Worm (Caenorhabditis elegans): ENCODE measurements around the gene dhp-2.
A peak's percentile ranks its signal among the peaks of the same experiment; 100 is the strongest.

The dhp-2 gene

ce11 chrIV:9944279-9944678 is 33.6 kb upstream of the dhp-2 start:
- TF ChIP-seq bed-3 (GFP tag; optimal IDR thresholded peaks at IDR 0.05) (no peak), cnd-1 (tag; optimal IDR thresholded peaks at IDR 0.05) (no peak), nhr-28 (tag; optimal IDR thresholded peaks at IDR 0.05) (no peak), elt-1 (tag; optimal IDR thresholded peaks at IDR 0.05; ENCODE audit: borderline replicate concordance, insufficient read depth) (no peak), blmp-1 (tag; optimal IDR thresholded peaks at IDR 0.05) (no peak), mab-5 (tag; optimal IDR thresholded peaks at IDR 0.05) (no peak), unc-39 (tag; optimal IDR thresholded peaks at IDR 0.05) (no peak), snpc-4 (tag; optimal IDR thresholded peaks at IDR 0.05) (no peak), sem-2 (GFP tag; optimal IDR thresholded peaks at IDR 0.05) (no peak), mls-2 (tag; optimal IDR thresholded peaks at IDR 0.05) (no peak), drap-1 (GFP tag; optimal IDR thresholded peaks at IDR 0.05) (no peak), zip-8 (tag; optimal IDR thresholded peaks at IDR 0.05) (no peak), hlh-1 (tag; optimal IDR thresholded peaks at IDR 0.05) (no peak), unc-120 (tag; optimal IDR thresholded peaks at IDR 0.05; ENCODE audit: poor library complexity, severe bottlenecking) (no peak), lin-32 (GFP tag; optimal IDR thresholded peaks at IDR 0.05) (no peak), ces-1 (GFP tag; optimal IDR thresholded peaks at IDR 0.05) (no peak), ceh-83 (GFP tag; optimal IDR thresholded peaks at IDR 0.05) (no peak), mep-1 (tag; optimal IDR thresholded peaks at IDR 0.05) (no peak), nhr-12 (tag; optimal IDR thresholded peaks at IDR 0.05) (no peak), nhr-237 (tag; optimal IDR thresholded peaks at IDR 0.05) (no peak)

DNA sequence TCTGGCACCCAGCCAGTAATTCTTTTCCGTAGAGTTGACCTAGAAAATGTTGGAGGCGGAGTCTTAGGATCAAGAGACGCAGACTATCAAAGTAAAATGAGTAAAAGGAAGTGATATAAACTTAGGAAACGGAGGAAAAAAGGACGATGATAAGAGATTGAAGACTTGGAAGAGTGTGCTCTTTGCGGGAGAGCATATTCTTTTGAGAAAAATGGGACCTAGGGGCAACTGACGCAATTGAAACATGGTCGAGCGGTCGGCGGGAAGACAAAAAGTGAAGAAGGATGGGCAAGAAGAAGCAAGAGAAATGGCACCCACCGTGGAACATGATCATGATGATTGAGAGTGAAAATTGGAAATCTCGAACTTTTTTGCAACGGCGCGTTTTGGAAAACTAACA is 29.9 kb upstream of the dhp-2 start:
- peak; percentile 10 for TF ChIP-seq unc-120 (tag; optimal IDR thresholded peaks at IDR 0.05; ENCODE audit: poor library complexity, severe bottlenecking)
- peak; percentile 60 for TF ChIP-seq hlh-1 (tag; optimal IDR thresholded peaks at IDR 0.05)
- no peak for TF ChIP-seq lsy-2 (tag; optimal IDR thresholded peaks at IDR 0.05)
- TF ChIP-seq zip-8 (tag; optimal IDR thresholded peaks at IDR 0.05): no peak

DNA sequence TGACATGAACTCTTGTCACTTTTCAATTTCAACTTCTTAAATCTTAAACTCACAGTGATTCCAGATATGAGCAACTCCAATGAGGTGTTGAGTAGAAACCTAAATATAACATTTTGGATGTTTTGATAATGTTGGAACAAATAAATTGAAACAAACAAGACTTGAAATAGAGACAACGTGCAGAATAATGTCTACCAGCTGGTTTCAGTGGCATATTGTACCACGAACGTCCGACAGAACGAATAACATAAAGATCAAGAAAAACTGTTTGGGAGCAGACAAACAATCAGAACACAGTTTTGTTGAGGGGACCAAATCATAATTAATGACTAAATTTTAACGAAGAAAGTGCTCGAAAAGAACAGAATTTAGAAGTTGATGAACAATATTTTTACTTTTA is 24.6 kb upstream of the dhp-2 start, which contains the start of gene gon-1:
TSS of gene gon-1 (minus strand) at position 101 of the 400 bp plus-strand sequence.
- no peak for TF ChIP-seq nhr-2 (tag; optimal IDR thresholded peaks at IDR 0.05)
- TF ChIP-seq mls-2 (tag; optimal IDR thresholded peaks at IDR 0.05): no peak
- TF ChIP-seq unc-120 (tag; optimal IDR thresholded peaks at IDR 0.05; ENCODE audit: poor library complexity, severe bottlenecking): no peak
- no peak for TF ChIP-seq snpc-4 (tag; optimal IDR thresholded peaks at IDR 0.05)
- no peak for TF ChIP-seq ceh-83 (GFP tag; optimal IDR thresholded peaks at IDR 0.05)
- no peak for TF ChIP-seq nhr-237 (tag; optimal IDR thresholded peaks at IDR 0.05)
- no peak for TF ChIP-seq pha-4 (tag; optimal IDR thresholded peaks at IDR 0.05)
- no peak for TF ChIP-seq bed-3 (GFP tag; optimal IDR thresholded peaks at IDR 0.05)
- TF ChIP-seq M03D4.4 (tag; optimal IDR thresholded peaks at IDR 0.05): no peak
- no peak for TF ChIP-seq elt-1 (tag; optimal IDR thresholded peaks at IDR 0.05; ENCODE audit: borderline replicate concordance, insufficient read depth)
- TF ChIP-seq lsy-2 (tag; optimal IDR thresholded peaks at IDR 0.05): no peak
- TF ChIP-seq nhr-28 (tag; optimal IDR thresholded peaks at IDR 0.05): no peak
- TF ChIP-seq sptf-1 (tag; optimal IDR thresholded peaks at IDR 0.05): no peak
- TF ChIP-seq unc-39 (tag; optimal IDR thresholded peaks at IDR 0.05): no peak
- no peak for TF ChIP-seq ztf-11 (tag; optimal IDR thresholded peaks at IDR 0.05)

ce11 chrIV:9963945-9964344 is 14.0 kb upstream of the dhp-2 start, which contains the start of gene T13H10.2:
Gene T13H10.2 (plus strand): TSS chrIV:9964245.
- no peak for TF ChIP-seq flh-1 (GFP tag; optimal IDR thresholded peaks at IDR 0.05)
- TF ChIP-seq tbx-8 (GFP tag; optimal IDR thresholded peaks at IDR 0.05): no peak
- no peak for TF ChIP-seq blmp-1 (tag; optimal IDR thresholded peaks at IDR 0.05)
- no peak for TF ChIP-seq zip-8 (tag; optimal IDR thresholded peaks at IDR 0.05)
- no peak for TF ChIP-seq nhr-12 (tag; optimal IDR thresholded peaks at IDR 0.05)
- TF ChIP-seq bed-3 (GFP tag; optimal IDR thresholded peaks at IDR 0.05): no peak
- TF ChIP-seq nhr-2 (tag; optimal IDR thresholded peaks at IDR 0.05): no peak
- no peak for TF ChIP-seq nhr-76 (tag; optimal IDR thresholded peaks at IDR 0.05)

DNA sequence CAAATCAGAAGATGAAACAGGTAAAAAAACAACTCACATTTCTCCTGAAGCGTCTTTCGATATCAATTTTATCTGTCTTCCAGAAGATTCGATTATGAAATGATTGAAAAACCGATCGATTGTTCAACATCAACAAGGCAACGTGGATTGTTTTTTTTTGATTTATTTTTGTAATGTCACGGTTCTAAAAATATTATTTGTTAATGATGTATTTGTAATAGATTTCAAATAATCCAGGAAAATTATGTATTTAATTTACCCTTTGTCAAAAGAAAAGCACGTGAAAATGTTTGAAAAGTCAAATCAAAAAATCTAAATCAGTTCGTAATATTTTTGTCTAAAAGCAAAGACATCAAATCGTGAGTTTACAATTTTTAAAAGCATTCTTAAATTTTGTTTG is 8.8 kb upstream of the dhp-2 start, which contains the start of the genes kin-5 and C47E12.11:
TSS of gene kin-5 (minus strand) at position 101 of the 400 bp plus-strand sequence.
TSS of gene C47E12.11 (plus strand) at position 320 of the 400 bp plus-strand sequence.
- TF ChIP-seq lsy-2 (tag; optimal IDR thresholded peaks at IDR 0.05): no peak
- no peak for TF ChIP-seq mab-5 (tag; optimal IDR thresholded peaks at IDR 0.05)
- no peak for TF ChIP-seq ceh-83 (GFP tag; optimal IDR thresholded peaks at IDR 0.05)
- TF ChIP-seq tbx-8 (GFP tag; optimal IDR thresholded peaks at IDR 0.05): no peak
- TF ChIP-seq unc-39 (tag; optimal IDR thresholded peaks at IDR 0.05): no peak
- no peak for TF ChIP-seq elt-3 (tag; optimal IDR thresholded peaks at IDR 0.05)
- TF ChIP-seq nhr-2 (tag; optimal IDR thresholded peaks at IDR 0.05): no peak
- TF ChIP-seq unc-62 (GFP tag; optimal IDR thresholded peaks at IDR 0.05): no peak
- no peak for TF ChIP-seq ham-2 (GFP tag; optimal IDR thresholded peaks at IDR 0.05)
- no peak for TF ChIP-seq bed-3 (GFP tag; optimal IDR thresholded peaks at IDR 0.05)
- TF ChIP-seq mls-2 (tag; optimal IDR thresholded peaks at IDR 0.05): no peak
- TF ChIP-seq snpc-4 (tag; optimal IDR thresholded peaks at IDR 0.05): no peak
- no peak for TF ChIP-seq pha-4 (tag; optimal IDR thresholded peaks at IDR 0.05)
- TF ChIP-seq sem-2 (GFP tag; optimal IDR thresholded peaks at IDR 0.05): no peak
- no peak for TF ChIP-seq blmp-1 (tag; optimal IDR thresholded peaks at IDR 0.05)
- no peak for TF ChIP-seq drap-1 (GFP tag; optimal IDR thresholded peaks at IDR 0.05)

All from whole organism, mixed stage, embryonic.